Fruit fly (Drosophila melanogaster): ENCODE results near the gene CG10317.

Gene CG10317

DNA sequence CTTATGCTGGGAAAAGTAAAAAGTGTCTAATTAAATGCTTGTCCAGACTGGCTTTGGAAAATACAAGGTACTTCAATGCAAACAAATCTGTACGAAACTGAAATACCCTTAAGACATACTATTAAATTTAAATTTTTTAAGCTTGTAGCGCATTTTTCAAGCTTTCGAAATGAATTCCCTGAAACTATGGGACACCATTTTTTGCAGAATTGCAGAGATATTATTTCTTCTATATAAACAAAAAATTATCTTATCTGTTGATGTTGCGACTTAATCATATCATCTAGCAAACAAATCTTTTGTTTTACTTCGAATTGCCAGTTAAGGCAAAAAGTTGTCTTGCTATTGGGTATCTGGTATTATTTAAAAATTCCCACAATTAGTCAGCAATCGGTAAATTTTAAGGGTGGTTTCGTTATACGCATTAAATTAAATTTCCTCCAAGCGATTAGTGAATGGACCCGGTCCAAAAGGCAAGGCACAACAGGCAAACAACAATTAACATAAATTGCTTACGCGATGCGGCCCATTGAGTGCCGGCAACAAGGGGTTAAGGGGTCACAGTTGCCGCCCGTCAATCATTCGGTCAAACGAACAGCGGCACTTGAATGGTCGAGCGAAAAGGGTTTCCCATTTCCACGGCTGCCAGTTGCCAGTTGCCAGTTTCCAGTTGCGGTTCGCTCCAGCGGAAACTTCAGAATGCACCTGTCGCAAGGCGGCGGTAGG lies 33.8 kb downstream of the CG10317 start:
- TF ChIP-seq sage (GFP tag; optimal IDR thresholded peaks at IDR 0.05): peak; percentile 48
- peak; percentile 16 for TF ChIP-seq HLH106 (tag; optimal IDR thresholded peaks at IDR 0.05)
- TF ChIP-seq br (GFP tag; optimal IDR thresholded peaks at IDR 0.05): peak; percentile 30
- peak; percentile 46 for TF ChIP-seq woc (GFP tag; optimal IDR thresholded peaks at IDR 0.05)
- peak; percentile 9 for TF ChIP-seq Sp1 (GFP tag; optimal IDR thresholded peaks at IDR 0.05)
- peak; percentile 8 for TF ChIP-seq Hnf4 (GFP tag; optimal IDR thresholded peaks at IDR 0.05)
- TF ChIP-seq fru (GFP tag; optimal IDR thresholded peaks at IDR 0.05): peak; percentile 47
- TF ChIP-seq Jra (GFP tag; optimal IDR thresholded peaks at IDR 0.05): no peak
- peak; percentile 25 for TF ChIP-seq h (GFP tag; optimal IDR thresholded peaks at IDR 0.05)
- TF ChIP-seq foxo (GFP tag; optimal IDR thresholded peaks at IDR 0.05): peak in 1 of 2 experiments; percentile 40
- no peak for TF ChIP-seq GATAd (GFP tag; optimal IDR thresholded peaks at IDR 0.05)
- TF ChIP-seq ey (GFP tag; optimal IDR thresholded peaks at IDR 0.05): peak; percentile 39
- TF ChIP-seq OdsH (GFP tag; optimal IDR thresholded peaks at IDR 0.05): no peak
- TF ChIP-seq Myc (optimal IDR thresholded peaks at IDR 0.05): no peak

DNA sequence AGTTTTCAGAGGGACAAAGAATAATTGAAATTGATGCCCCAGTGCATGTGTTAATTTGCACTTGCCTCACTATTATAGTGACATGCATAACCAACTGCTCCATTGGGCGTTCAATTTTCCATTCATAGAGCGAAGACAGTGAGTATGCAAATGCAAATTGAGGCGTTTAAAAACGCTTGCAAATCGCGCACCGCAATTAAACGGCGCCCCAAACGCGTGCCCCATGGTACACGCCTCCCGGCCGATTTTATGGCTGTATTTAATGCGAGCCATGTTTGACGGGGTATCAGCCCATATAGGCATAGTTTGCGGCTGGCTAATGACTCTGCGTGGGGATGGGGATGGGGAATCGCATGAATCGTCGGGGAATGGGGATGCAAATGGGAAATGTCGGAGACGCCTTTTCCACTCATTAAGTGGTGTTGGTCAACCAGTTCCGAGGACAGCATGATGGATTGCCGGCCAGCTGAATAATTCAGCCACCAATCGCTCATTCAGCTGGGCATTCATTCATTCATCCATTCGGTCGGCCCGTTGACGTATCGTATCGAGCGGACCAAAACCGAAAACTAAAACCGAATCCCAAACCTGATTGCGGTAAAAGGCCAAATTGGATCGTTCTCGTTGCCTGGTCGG lies 34.8 kb downstream of the CG10317 start:
- TF ChIP-seq Sp1 (GFP tag; optimal IDR thresholded peaks at IDR 0.05) (no peak), Dfd (GFP tag; optimal IDR thresholded peaks at IDR 0.05) (no peak), CG32264 (GFP tag; optimal IDR thresholded peaks at IDR 0.05) (no peak), Dif (GFP tag; optimal IDR thresholded peaks at IDR 0.05; ENCODE audit: partially characterized antibody) (no peak), h (GFP tag; optimal IDR thresholded peaks at IDR 0.05) (no peak), dsf (GFP tag; optimal IDR thresholded peaks at IDR 0.05; ENCODE audit: borderline replicate concordance) (no peak), brk (GFP tag; optimal IDR thresholded peaks at IDR 0.05) (no peak), CrebA (GFP tag; optimal IDR thresholded peaks at IDR 0.05; ENCODE audit: borderline replicate concordance) (no peak), sv (GFP tag; optimal IDR thresholded peaks at IDR 0.05) (no peak), dl (GFP tag; optimal IDR thresholded peaks at IDR 0.05; ENCODE audit: insufficient read depth in 1 of 2, partially characterized antibody in 2 of 2) (no peak), psq (GFP tag; optimal IDR thresholded peaks at IDR 0.05) (no peak), tai (GFP tag; optimal IDR thresholded peaks at IDR 0.05) (no peak), GATAd (GFP tag; optimal IDR thresholded peaks at IDR 0.05) (no peak), ey (GFP tag; optimal IDR thresholded peaks at IDR 0.05) (no peak), Hr78 (GFP tag; optimal IDR thresholded peaks at IDR 0.05) (no peak), fru (GFP tag; optimal IDR thresholded peaks at IDR 0.05) (no peak), Vsx2 (GFP tag; optimal IDR thresholded peaks at IDR 0.05; ENCODE audit: partially characterized antibody) (no peak), HLH106 (tag; optimal IDR thresholded peaks at IDR 0.05) (no peak)

DNA sequence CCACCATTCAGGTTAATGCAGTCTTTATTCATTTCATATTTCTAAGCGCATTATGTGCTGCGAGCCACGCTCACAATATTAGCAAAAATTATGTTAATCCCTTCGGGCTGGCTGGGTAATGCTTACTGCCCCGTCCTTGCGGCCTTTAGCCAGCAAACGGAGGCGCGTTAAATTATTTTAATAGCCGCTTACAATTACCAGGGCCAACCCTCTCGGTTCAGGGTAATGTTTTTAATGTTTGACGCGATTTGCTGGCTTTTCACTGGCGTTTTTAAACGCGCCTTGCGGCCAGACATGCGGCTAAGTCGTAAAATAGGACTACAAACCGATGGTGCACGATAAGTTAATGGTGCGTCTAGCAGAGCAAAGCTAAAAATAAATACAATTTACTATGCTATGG lies 35.5 kb downstream of the CG10317 start:
- TF ChIP-seq jim (GFP tag; optimal IDR thresholded peaks at IDR 0.05) (no peak), Sp1 (GFP tag; optimal IDR thresholded peaks at IDR 0.05) (no peak), usp (GFP tag; optimal IDR thresholded peaks at IDR 0.05) (no peak)

DNA sequence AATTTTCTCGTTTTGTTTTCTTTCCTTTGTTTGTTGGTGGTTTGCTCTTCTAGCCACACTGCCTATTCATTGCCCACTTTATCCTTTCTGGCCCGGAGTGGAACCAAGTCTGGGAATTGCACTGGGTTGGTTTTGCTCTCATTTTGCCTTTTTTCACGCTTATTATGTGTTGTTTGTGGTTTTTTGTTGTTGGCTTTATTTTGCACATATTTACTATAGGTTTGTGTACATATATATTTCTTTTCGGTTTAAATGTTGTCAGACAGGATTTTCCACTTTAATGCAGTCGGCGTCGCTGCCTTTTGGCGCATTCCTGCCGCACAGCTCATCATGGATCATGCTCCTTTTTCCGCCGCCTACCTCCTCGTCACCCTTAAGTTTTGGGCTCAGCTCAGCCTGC lies 36.0 kb downstream of the CG10317 start:
- TF ChIP-seq Hr78 (GFP tag; optimal IDR thresholded peaks at IDR 0.05): no peak
- TF ChIP-seq foxo (GFP tag; optimal IDR thresholded peaks at IDR 0.05): no peak
- peak; percentile 20 for TF ChIP-seq Vsx2 (GFP tag; optimal IDR thresholded peaks at IDR 0.05; ENCODE audit: partially characterized antibody)
- TF ChIP-seq CG9705 (GFP tag; optimal IDR thresholded peaks at IDR 0.05): no peak
- no peak for TF ChIP-seq Hr83 (GFP tag; optimal IDR thresholded peaks at IDR 0.05; ENCODE audit: poor library complexity, severe bottlenecking)
- TF ChIP-seq Abd-B (GFP tag; optimal IDR thresholded peaks at IDR 0.05): no peak
- no peak for TF ChIP-seq OdsH (GFP tag; optimal IDR thresholded peaks at IDR 0.05)

Data from whole organism, wandering third instar larva.